Worm (Caenorhabditis elegans): ENCODE data around the gene srg-7.

Gene srg-7

DNA sequence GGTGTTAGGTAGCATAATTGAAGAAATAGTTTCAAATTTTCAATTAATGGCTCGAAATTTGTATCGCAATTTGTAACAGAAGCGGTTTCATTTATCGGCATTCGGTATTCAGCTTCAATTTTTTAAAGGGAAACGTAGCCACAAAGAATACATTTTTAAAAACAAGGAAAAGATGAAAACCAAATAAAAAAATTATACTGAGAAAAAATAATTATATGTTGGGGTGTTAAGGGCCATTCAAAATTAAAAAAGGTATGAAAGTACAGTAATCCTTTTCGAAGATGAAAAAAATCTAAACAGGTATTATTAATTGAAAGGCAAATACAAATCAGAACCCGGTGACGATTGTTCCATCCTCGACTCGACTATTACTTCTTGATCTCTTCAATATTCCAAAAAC is 9.7 kb downstream of the srg-7 start, which contains the start of gene srg-1:
Gene srg-1, minus strand, starts transcription at position 101 of the 400 bp plus-strand sequence.
- TF ChIP-seq ref-1 (GFP tag; conservative IDR thresholded peaks at IDR 0.05), result no peak
- TF ChIP-seq ztf-29 (GFP tag; IDR thresholded peaks at IDR 0.05), result no peak

DNA sequence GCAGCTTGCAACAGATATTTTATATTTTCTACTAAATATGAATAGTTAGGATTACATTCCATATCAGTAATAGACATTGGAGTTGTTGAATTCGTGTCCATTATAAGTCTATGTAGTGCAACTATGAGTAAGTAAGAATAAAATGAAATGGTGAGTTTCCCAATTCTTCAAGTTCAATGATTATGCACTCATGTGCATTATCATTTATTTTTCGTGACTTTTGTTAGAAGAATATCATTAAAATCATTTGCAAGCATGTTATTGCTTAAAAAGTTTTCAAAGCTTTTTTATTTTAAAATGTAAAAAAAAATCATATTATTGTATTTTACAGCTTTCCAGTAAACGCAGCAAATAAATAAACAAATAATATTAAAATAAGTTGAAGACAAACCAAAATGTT is 11.3 kb downstream of the srg-7 start, which contains the start of gene srg-9:
Gene srg-9, minus strand, starts transcription at position 101 of the 400 bp plus-strand sequence.
- TF ChIP-seq tab-1 (GFP tag; IDR thresholded peaks at IDR 0.05) (no peak), ztf-29 (GFP tag; IDR thresholded peaks at IDR 0.05) (no peak), klf-2 (GFP tag; conservative IDR thresholded peaks at IDR 0.05) (no peak), flt-1 (GFP tag; IDR thresholded peaks at IDR 0.05) (no peak), ref-1 (GFP tag; conservative IDR thresholded peaks at IDR 0.05) (no peak), ztf-23 (GFP tag; IDR thresholded peaks at IDR 0.05) (no peak), T22C8.4 (GFP tag; IDR thresholded peaks at IDR 0.05) (no peak), med-1 (GFP tag; optimal IDR thresholded peaks at IDR 0.05; ENCODE audit: insufficient read depth) (no peak), cog-1 (tag; optimal IDR thresholded peaks at IDR 0.05) (no peak)

DNA sequence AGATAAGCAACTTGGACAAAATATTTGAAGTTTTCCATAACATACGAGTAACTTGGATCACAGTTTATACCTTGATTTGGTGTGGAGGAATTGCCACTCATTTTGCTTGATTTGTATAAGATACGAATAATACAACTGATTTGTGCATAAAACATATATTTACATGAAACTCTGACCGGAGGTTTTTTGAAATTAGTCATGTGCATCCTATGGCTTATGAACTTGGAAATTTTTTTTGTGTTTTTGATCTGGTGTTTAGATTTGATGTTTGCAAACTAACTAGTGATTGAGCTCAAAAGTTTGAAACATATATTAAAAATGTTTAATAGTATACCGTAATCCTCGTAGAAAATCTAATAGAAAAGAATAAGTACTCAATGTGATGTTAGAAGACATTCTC is 13.2 kb downstream of the srg-7 start, which contains the start of gene srg-8:
Gene srg-8, minus strand, starts transcription at position 101 of the 400 bp plus-strand sequence.
- no peak for TF ChIP-seq ref-1 (GFP tag; conservative IDR thresholded peaks at IDR 0.05)
- no peak for TF ChIP-seq med-1 (GFP tag; optimal IDR thresholded peaks at IDR 0.05; ENCODE audit: insufficient read depth)
- TF ChIP-seq ztf-23 (GFP tag; IDR thresholded peaks at IDR 0.05), result no peak
- no peak for TF ChIP-seq cog-1 (tag; optimal IDR thresholded peaks at IDR 0.05)
- no peak for TF ChIP-seq ztf-29 (GFP tag; IDR thresholded peaks at IDR 0.05)
- TF ChIP-seq tab-1 (GFP tag; IDR thresholded peaks at IDR 0.05), result no peak
- no peak for TF ChIP-seq T22C8.4 (GFP tag; IDR thresholded peaks at IDR 0.05)
- TF ChIP-seq flt-1 (GFP tag; IDR thresholded peaks at IDR 0.05), result no peak
- TF ChIP-seq klf-2 (GFP tag; conservative IDR thresholded peaks at IDR 0.05), result no peak

DNA sequence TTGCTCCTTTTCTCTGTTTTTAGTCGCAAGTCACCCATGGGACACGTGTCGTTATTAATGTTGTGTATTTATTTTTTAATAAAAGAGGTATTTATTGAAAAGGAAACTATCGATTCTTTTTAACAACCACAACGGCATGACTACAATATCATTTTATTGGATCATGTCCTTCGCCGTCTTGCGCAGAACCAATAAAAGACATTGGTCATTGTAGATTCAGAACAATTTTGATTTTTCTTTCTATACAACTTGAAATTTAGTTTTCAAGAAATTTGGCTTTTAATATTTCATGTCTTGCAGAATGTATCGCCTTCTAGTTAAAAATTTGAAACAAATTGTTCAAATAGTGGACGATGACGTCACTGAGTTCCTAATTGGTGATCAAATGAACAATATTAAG is 16.4 kb downstream of the srg-7 start, which contains the start of gene amdh-1:
Gene amdh-1, plus strand, starts transcription at position 301 of the 400 bp plus-strand sequence.
- no peak for TF ChIP-seq ztf-29 (GFP tag; IDR thresholded peaks at IDR 0.05)
- TF ChIP-seq med-1 (GFP tag; optimal IDR thresholded peaks at IDR 0.05; ENCODE audit: insufficient read depth), result no peak
- no peak for TF ChIP-seq klf-2 (GFP tag; conservative IDR thresholded peaks at IDR 0.05)
- no peak for TF ChIP-seq flt-1 (GFP tag; IDR thresholded peaks at IDR 0.05)
- TF ChIP-seq tab-1 (GFP tag; IDR thresholded peaks at IDR 0.05), result no peak
- TF ChIP-seq ref-1 (GFP tag; conservative IDR thresholded peaks at IDR 0.05), result no peak
- TF ChIP-seq ztf-23 (GFP tag; IDR thresholded peaks at IDR 0.05), result no peak
- no peak for TF ChIP-seq cog-1 (tag; optimal IDR thresholded peaks at IDR 0.05)
- TF ChIP-seq T22C8.4 (GFP tag; IDR thresholded peaks at IDR 0.05), result no peak

DNA sequence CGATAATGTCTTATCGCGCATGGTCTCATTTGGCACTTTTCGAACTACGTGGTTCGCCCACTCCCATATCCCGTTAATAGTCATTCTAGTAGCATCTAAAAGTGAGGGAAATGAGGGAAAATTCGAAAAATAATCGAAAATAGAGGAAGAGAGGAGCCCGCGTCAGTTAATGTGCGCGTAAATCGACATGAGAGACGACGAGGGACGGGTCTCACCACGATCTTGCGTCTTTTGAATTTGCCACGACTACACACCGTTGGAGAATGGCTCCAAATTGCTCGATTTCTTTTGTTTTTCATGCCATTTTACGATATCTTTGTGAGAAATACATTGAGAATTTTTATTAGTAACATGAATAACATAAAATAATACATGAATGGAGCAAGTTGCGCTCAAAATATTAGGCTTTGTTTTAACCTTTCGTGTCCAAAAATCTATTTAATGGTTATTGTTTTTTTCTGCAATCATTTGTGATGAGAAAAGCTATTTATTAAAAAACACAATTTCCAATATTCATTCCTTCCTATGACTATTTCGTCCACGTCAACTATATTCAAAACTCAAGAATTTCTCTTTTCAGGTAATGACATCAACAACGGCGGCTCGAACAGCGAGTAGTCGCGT is 19.8 kb downstream of the srg-7 start, which contains the start of the genes gen-1 and stt-3:
Gene gen-1, minus strand, starts transcription at position 95 of the 624 bp plus-strand sequence.
Gene stt-3, plus strand, starts transcription at position 574 of the 624 bp plus-strand sequence.
- TF ChIP-seq cog-1 (tag; optimal IDR thresholded peaks at IDR 0.05) (no peak), med-1 (GFP tag; optimal IDR thresholded peaks at IDR 0.05; ENCODE audit: insufficient read depth) (no peak), T22C8.4 (GFP tag; IDR thresholded peaks at IDR 0.05) (no peak), klf-2 (GFP tag; conservative IDR thresholded peaks at IDR 0.05) (no peak)

DNA sequence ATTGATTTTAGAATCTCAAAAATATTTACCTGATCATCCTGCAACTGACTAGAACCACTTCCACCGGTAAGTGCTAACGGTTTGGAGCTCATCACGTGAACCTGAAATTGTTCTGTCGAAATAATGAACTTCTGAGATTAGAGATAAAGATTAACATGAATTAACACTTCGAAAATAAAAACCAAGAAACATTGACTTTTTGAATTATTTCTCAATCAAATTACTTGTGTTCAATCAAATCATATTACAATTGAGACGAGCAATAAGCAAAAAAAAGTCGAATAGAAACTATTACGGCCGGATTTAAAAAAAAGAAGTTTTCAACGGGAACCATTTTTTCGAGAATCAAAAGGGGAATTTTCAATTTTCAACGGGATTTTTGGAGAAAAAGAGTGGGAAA is 22.2 kb downstream of the srg-7 start, which contains the start of gene bcas-2:
Gene bcas-2, minus strand, starts transcription at position 101 of the 400 bp plus-strand sequence.
- no peak for TF ChIP-seq flt-1 (GFP tag; IDR thresholded peaks at IDR 0.05)
- TF ChIP-seq T22C8.4 (GFP tag; IDR thresholded peaks at IDR 0.05), result no peak
- no peak for TF ChIP-seq ref-1 (GFP tag; conservative IDR thresholded peaks at IDR 0.05)
- no peak for TF ChIP-seq med-1 (GFP tag; optimal IDR thresholded peaks at IDR 0.05; ENCODE audit: insufficient read depth)
- TF ChIP-seq tab-1 (GFP tag; IDR thresholded peaks at IDR 0.05), result no peak
- TF ChIP-seq ztf-23 (GFP tag; IDR thresholded peaks at IDR 0.05), result no peak
- TF ChIP-seq klf-2 (GFP tag; conservative IDR thresholded peaks at IDR 0.05), result no peak
- TF ChIP-seq cog-1 (tag; optimal IDR thresholded peaks at IDR 0.05), result no peak
- no peak for TF ChIP-seq ztf-29 (GFP tag; IDR thresholded peaks at IDR 0.05)

DNA sequence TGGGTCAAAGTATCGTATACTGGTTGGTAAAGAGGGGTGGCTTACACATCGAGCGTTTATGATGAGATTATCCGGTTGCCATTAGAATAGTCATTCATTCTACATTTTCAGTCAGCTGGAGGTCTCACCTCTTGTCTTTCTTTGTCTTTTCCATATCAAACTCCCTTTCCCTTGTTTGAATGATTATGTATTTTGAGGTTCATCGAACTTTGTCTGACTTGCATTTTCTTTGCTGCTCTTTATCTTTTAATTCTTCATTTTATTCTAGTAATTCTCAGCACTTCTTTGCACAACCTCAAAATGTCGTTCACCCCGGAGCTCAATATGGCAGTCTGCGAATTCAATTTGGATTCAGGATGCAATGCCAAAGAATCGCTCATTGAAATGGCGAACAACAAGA is 27.4 kb downstream of the srg-7 start, which contains the start of gene T12A2.3:
Gene T12A2.3, plus strand, starts transcription at position 301 of the 400 bp plus-strand sequence.
- no peak for TF ChIP-seq cog-1 (tag; optimal IDR thresholded peaks at IDR 0.05)
- TF ChIP-seq med-1 (GFP tag; optimal IDR thresholded peaks at IDR 0.05; ENCODE audit: insufficient read depth), result no peak
- no peak for TF ChIP-seq flt-1 (GFP tag; IDR thresholded peaks at IDR 0.05)
- no peak for TF ChIP-seq ref-1 (GFP tag; conservative IDR thresholded peaks at IDR 0.05)
- no peak for TF ChIP-seq klf-2 (GFP tag; conservative IDR thresholded peaks at IDR 0.05)
- TF ChIP-seq ztf-29 (GFP tag; IDR thresholded peaks at IDR 0.05), result no peak
- TF ChIP-seq T22C8.4 (GFP tag; IDR thresholded peaks at IDR 0.05), result no peak
- TF ChIP-seq tab-1 (GFP tag; IDR thresholded peaks at IDR 0.05), result no peak
- no peak for TF ChIP-seq ztf-23 (GFP tag; IDR thresholded peaks at IDR 0.05)

DNA sequence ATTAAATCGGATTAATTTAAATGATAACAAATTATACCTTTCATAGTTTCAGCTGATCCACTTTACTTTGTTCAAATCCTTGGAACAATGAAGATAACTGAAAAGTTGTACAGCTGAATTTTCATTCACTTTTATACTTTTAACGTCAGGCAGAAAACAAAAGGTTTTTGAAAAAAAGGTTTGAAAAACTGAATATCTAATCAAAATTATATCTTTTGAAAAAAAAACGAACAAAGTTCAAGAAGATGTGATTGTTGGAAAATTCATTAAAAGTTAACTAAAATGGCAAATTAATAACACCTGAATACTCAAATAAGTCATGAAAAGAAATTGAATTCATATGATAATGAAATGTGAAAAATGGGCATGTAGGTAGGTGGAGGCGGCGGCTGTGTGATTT is 31.3 kb downstream of the srg-7 start, which contains the start of gene T12A2.21:
Gene T12A2.21, minus strand, starts transcription at position 101 of the 400 bp plus-strand sequence.
- TF ChIP-seq ztf-23 (GFP tag; IDR thresholded peaks at IDR 0.05) (no peak), flt-1 (GFP tag; IDR thresholded peaks at IDR 0.05) (no peak), T22C8.4 (GFP tag; IDR thresholded peaks at IDR 0.05) (no peak), ztf-29 (GFP tag; IDR thresholded peaks at IDR 0.05) (no peak), ref-1 (GFP tag; conservative IDR thresholded peaks at IDR 0.05) (no peak), med-1 (GFP tag; optimal IDR thresholded peaks at IDR 0.05; ENCODE audit: insufficient read depth) (no peak), tab-1 (GFP tag; IDR thresholded peaks at IDR 0.05) (no peak), klf-2 (GFP tag; conservative IDR thresholded peaks at IDR 0.05) (no peak), cog-1 (tag; optimal IDR thresholded peaks at IDR 0.05) (no peak)

DNA sequence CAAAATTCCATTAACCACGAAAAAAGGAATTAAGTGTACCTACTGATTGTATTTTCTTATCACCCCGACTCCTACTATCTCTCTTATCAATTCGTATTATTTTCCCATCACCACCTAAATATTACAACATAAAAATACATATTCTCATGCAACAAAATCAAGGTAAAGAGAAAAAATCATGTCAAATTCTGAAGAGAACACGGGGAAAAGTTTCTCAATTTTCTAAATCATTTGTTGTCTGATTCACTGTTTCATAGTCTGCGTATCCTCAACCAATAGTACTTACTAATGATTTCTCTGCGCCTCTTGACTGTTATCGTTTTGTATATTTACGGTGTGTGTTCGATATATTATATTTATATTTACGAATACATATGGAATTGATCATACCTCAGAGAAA is 36.1 kb downstream of the srg-7 start:
- no peak for TF ChIP-seq ztf-23 (GFP tag; IDR thresholded peaks at IDR 0.05)
- no peak for TF ChIP-seq klf-2 (GFP tag; conservative IDR thresholded peaks at IDR 0.05)
- TF ChIP-seq T22C8.4 (GFP tag; IDR thresholded peaks at IDR 0.05), result no peak
- no peak for TF ChIP-seq ref-1 (GFP tag; conservative IDR thresholded peaks at IDR 0.05)
- TF ChIP-seq flt-1 (GFP tag; IDR thresholded peaks at IDR 0.05), result no peak
- no peak for TF ChIP-seq ztf-29 (GFP tag; IDR thresholded peaks at IDR 0.05)
- no peak for TF ChIP-seq med-1 (GFP tag; optimal IDR thresholded peaks at IDR 0.05; ENCODE audit: insufficient read depth)
- TF ChIP-seq cog-1 (tag; optimal IDR thresholded peaks at IDR 0.05), result no peak
- no peak for TF ChIP-seq tab-1 (GFP tag; IDR thresholded peaks at IDR 0.05)

Measured in whole organism, midembryonic.